Fruit fly (Drosophila melanogaster) whole organism, prepupa: Measurements from ENCODE around the gene ninaC.

Experiments
- Blimp-1 ChIP-seq: fragments of 200-800 bp; sonication (Bioruptor generic); optimal IDR thresholded peaks from 3 replicates; lab custom pipeline; 2017; ENCODE audit warnings: missing biosample characterization, missing genetic modification characterization, mild to moderate bottlenecking, moderate library complexity, missing genetic modification reagents
- CG10631 ChIP-seq: fragments of 200-800 bp; sonication (Bioruptor generic); optimal IDR thresholded peaks from 2 replicates; lab custom pipeline; 2016; ENCODE audit warnings: missing biosample characterization, missing genetic modification characterization
- CG10669 ChIP-seq: fragments of 200-800 bp; sonication (Bioruptor generic); optimal IDR thresholded peaks from 3 replicates; lab custom pipeline; 2018; ENCODE audit warnings: missing biosample characterization, mild to moderate bottlenecking, missing genetic modification characterization, moderate library complexity
- CG11294 ChIP-seq: fragments of 200-800 bp; sonication (Bioruptor generic); IDR thresholded peaks from 2 replicates; pipeline ENCODE4 v1.3.6; 2022; ENCODE audit warnings: missing biosample characterization, missing genetic modification characterization
- CG15336 ChIP-seq: fragments of 200-800 bp; sonication (Bioruptor generic); IDR thresholded peaks from 2 replicates; pipeline ENCODE4 v1.3.6; 2022; ENCODE audit warnings: missing biosample characterization, missing genetic modification characterization
- CG1621 ChIP-seq: fragments of 200-800 bp; sonication (Bioruptor generic); optimal IDR thresholded peaks from 3 replicates; lab custom pipeline; 2018; ENCODE audit warnings: missing biosample characterization, mild to moderate bottlenecking, missing genetic modification characterization
- CG16779 ChIP-seq: fragments of 200-800 bp; sonication (Bioruptor generic); optimal IDR thresholded peaks from 3 replicates; lab custom pipeline; 2017; ENCODE audit warnings: missing biosample characterization, mild to moderate bottlenecking, missing genetic modification characterization
- CG3032 ChIP-seq: fragments of 200-800 bp; optimal IDR thresholded peaks from 2 replicates; lab custom pipeline; 2019; ENCODE audit warnings: missing biosample characterization, mild to moderate bottlenecking, missing genetic modification characterization, moderate library complexity
- CG31627 ChIP-seq: fragments of 200-800 bp; sonication (Bioruptor generic); optimal IDR thresholded peaks from 3 replicates; lab custom pipeline; 2016; ENCODE audit warnings: missing biosample characterization, missing genetic modification characterization
- CG32006 ChIP-seq: fragments of 200-800 bp; sonication (Bioruptor generic); optimal IDR thresholded peaks from 3 replicates; lab custom pipeline; 2017; ENCODE audit warnings: missing biosample characterization, mild to moderate bottlenecking, missing genetic modification characterization
- CG34406 ChIP-seq: fragments of 200-800 bp; sonication (Bioruptor generic); optimal IDR thresholded peaks from 3 replicates; lab custom pipeline; 2016; ENCODE audit warnings: missing biosample characterization, missing genetic modification characterization
- CG4318 ChIP-seq: fragments of 200-800 bp; sonication (Bioruptor generic); optimal IDR thresholded peaks from 3 replicates; lab custom pipeline; 2017; ENCODE audit warnings: missing biosample characterization, mild to moderate bottlenecking, missing genetic modification characterization
- CG6808 ChIP-seq: fragments of 200-800 bp; sonication (Bioruptor generic); optimal IDR thresholded peaks from 3 replicates; lab custom pipeline; 2017; ENCODE audit warnings: missing biosample characterization, missing genetic modification characterization, mild to moderate bottlenecking, moderate library complexity, missing genetic modification reagents
- CG6854 ChIP-seq: fragments of 200-800 bp; sonication (Bioruptor generic); optimal IDR thresholded peaks from 2 replicates; lab custom pipeline; 2017; ENCODE audit warnings: missing biosample characterization, mild to moderate bottlenecking, missing genetic modification characterization
- CG7368 ChIP-seq: fragments of 200-800 bp; sonication (Bioruptor generic); optimal IDR thresholded peaks from 3 replicates; lab custom pipeline; 2016; ENCODE audit warnings: missing biosample characterization, missing genetic modification characterization
- CG8119 ChIP-seq: fragments of 200-800 bp; sonication (Bioruptor generic); IDR thresholded peaks from 3 replicates; pipeline ENCODE4 v1.3.6; 2022; ENCODE audit warnings: missing biosample characterization, missing genetic modification characterization
- CG8319 ChIP-seq: fragments of 200-800 bp; sonication (Bioruptor generic); optimal IDR thresholded peaks from 3 replicates; lab custom pipeline; 2016; ENCODE audit warnings: missing biosample characterization, missing genetic modification characterization
- CG8632 ChIP-seq: fragments of 200-800 bp; sonication (Bioruptor generic); optimal IDR thresholded peaks from 3 replicates; lab custom pipeline; 2016; ENCODE audit warnings: missing biosample characterization, missing genetic modification characterization
- CG9139 ChIP-seq: fragments of 200-800 bp; sonication (Bioruptor generic); optimal IDR thresholded peaks from 3 replicates; lab custom pipeline; 2017; ENCODE audit warnings: missing biosample characterization, mild to moderate bottlenecking, missing genetic modification characterization
- Eip75B ChIP-seq: fragments of 200-800 bp; sonication (Bioruptor generic); optimal IDR thresholded peaks from 3 replicates; lab custom pipeline; 2016; ENCODE audit warnings: missing biosample characterization, missing genetic modification characterization
- Eip78C ChIP-seq: fragments of 200-800 bp; sonication (Bioruptor generic); peaks from one replicate; lab custom pipeline; 2016; ENCODE audit warnings: missing biosample characterization, missing genetic modification characterization
- Eip93F ChIP-seq: fragments of 200-800 bp; sonication (Bioruptor generic); optimal IDR thresholded peaks from 2 replicates; lab custom pipeline; 2016; ENCODE audit warnings: missing biosample characterization, mild to moderate bottlenecking, missing genetic modification characterization
- Ets21C ChIP-seq: fragments of 200-800 bp; sonication (Bioruptor generic); optimal IDR thresholded peaks from 3 replicates; lab custom pipeline; 2016; ENCODE audit warnings: missing biosample characterization, missing genetic modification characterization
- Ets96B ChIP-seq: fragments of 200-800 bp; optimal IDR thresholded peaks from 2 replicates; lab custom pipeline; 2019; ENCODE audit warnings: missing biosample characterization, mild to moderate bottlenecking, missing genetic modification characterization, moderate library complexity
- Gug ChIP-seq: fragments of 200-800 bp; sonication (Bioruptor generic); IDR thresholded peaks from 2 replicates; pipeline ENCODE4 v1.3.6; 2022; ENCODE audit warnings: missing biosample characterization, missing genetic modification characterization
- Hr38 ChIP-seq: sonication (Bioruptor generic); optimal IDR thresholded peaks from 2 replicates; lab custom pipeline; 2016; ENCODE audit warnings: missing biosample characterization, missing genetic modification characterization
- Hr4 ChIP-seq: fragments of 200-800 bp; sonication (Bioruptor generic); optimal IDR thresholded peaks from 3 replicates; lab custom pipeline; 2016; ENCODE audit warnings: missing biosample characterization, missing genetic modification characterization
- Lpt ChIP-seq: fragments of 200-800 bp; sonication (Bioruptor generic); optimal IDR thresholded peaks from 3 replicates; lab custom pipeline; 2016; ENCODE audit warnings: missing biosample characterization, missing genetic modification characterization
- Met ChIP-seq: fragments of 200-800 bp; sonication (Bioruptor generic); optimal IDR thresholded peaks from 3 replicates; lab custom pipeline; 2016; ENCODE audit warnings: missing biosample characterization, missing genetic modification characterization
- OdsH ChIP-seq: fragments of 200-800 bp; sonication (Bioruptor generic); optimal IDR thresholded peaks from 3 replicates; lab custom pipeline; 2016; ENCODE audit warnings: missing biosample characterization, missing genetic modification characterization
- Smox ChIP-seq: fragments of 200-800 bp; sonication (Bioruptor generic); optimal IDR thresholded peaks from 3 replicates; lab custom pipeline; 2016; ENCODE audit warnings: missing biosample characterization, missing genetic modification characterization
- Sox102F ChIP-seq: fragments of 200-800 bp; sonication (Bioruptor generic); optimal IDR thresholded peaks from 2 replicates; lab custom pipeline; 2016; ENCODE audit warnings: missing biosample characterization, mild to moderate bottlenecking, missing genetic modification characterization
- Sox14 ChIP-seq: fragments of 200-800 bp; sonication (Bioruptor generic); optimal IDR thresholded peaks from 3 replicates; lab custom pipeline; 2016; ENCODE audit warnings: missing biosample characterization, missing genetic modification characterization
- Sox15 ChIP-seq: fragments of 200-800 bp; sonication (Bioruptor generic); optimal IDR thresholded peaks from 3 replicates; lab custom pipeline; 2016; ENCODE audit warnings: missing biosample characterization, missing genetic modification characterization
- achi ChIP-seq: fragments of 200-800 bp; sonication (Bioruptor generic); optimal IDR thresholded peaks from 3 replicates; lab custom pipeline; 2016; ENCODE audit warnings: missing biosample characterization, missing genetic modification characterization
- cyc ChIP-seq: fragments of 200-800 bp; sonication (Bioruptor generic); optimal IDR thresholded peaks from 3 replicates; lab custom pipeline; 2016; ENCODE audit warnings: missing biosample characterization, missing genetic modification characterization
- dac ChIP-seq: fragments of 200-800 bp; sonication (Bioruptor generic); optimal IDR thresholded peaks from 2 replicates; lab custom pipeline; 2017; ENCODE audit warnings: missing biosample characterization, mild to moderate bottlenecking, missing genetic modification characterization
- dsx ChIP-seq: fragments of 200-800 bp; optimal IDR thresholded peaks from 3 replicates; lab custom pipeline; 2019; ENCODE audit warnings: missing biosample characterization, mild to moderate bottlenecking, missing genetic modification characterization, moderate library complexity; ENCODE audit not compliant: poor library complexity, severe bottlenecking
- eg ChIP-seq: fragments of 200-800 bp; sonication (Bioruptor generic); IDR thresholded peaks from 3 replicates; pipeline ENCODE4 v1.3.6; 2022; ENCODE audit warnings: missing biosample characterization, missing genetic modification characterization
- esn ChIP-seq: fragments of 200-800 bp; sonication (Bioruptor generic); optimal IDR thresholded peaks from 2 replicates; lab custom pipeline; 2016; ENCODE audit warnings: missing biosample characterization, mild to moderate bottlenecking, missing genetic modification characterization, moderate library complexity
- fd59A ChIP-seq: fragments of 200-800 bp; sonication (Bioruptor generic); optimal IDR thresholded peaks from 2 replicates; lab custom pipeline; 2017; ENCODE audit warnings: missing biosample characterization, mild to moderate bottlenecking, missing genetic modification characterization, missing genetic modification reagents
- fd85E ChIP-seq: fragments of 200-800 bp; sonication (Bioruptor generic); optimal IDR thresholded peaks from 3 replicates; lab custom pipeline; 2016; ENCODE audit warnings: missing biosample characterization, missing genetic modification characterization
- net ChIP-seq: fragments of 200-800 bp; sonication (Bioruptor generic); optimal IDR thresholded peaks from 3 replicates; lab custom pipeline; 2016; ENCODE audit warnings: missing biosample characterization, missing genetic modification characterization
- pdm3 ChIP-seq: fragments of 200-800 bp; sonication (Bioruptor generic); optimal IDR thresholded peaks from 3 replicates; lab custom pipeline; 2016; ENCODE audit warnings: missing biosample characterization, missing genetic modification characterization
- salr ChIP-seq, 2 experiments: fragments of 200-800 bp; sonication (Bioruptor generic); optimal IDR thresholded peaks; 3 replicates each; lab custom pipeline; 2016 to 2018; ENCODE audit warnings: missing biosample characterization in 2 of 2, missing genetic modification characterization in 2 of 2, mild to moderate bottlenecking in 1 of 2
- ss ChIP-seq, 2 experiments: fragments of 200-800 bp; sonication (Bioruptor generic); optimal IDR thresholded peaks; 2 replicates in 1 of 2; 3 replicates in 1 of 2; lab custom pipeline; 2017 to 2018; ENCODE audit warnings: mild to moderate bottlenecking in 2 of 2, missing biosample characterization in 2 of 2, missing genetic modification characterization in 2 of 2, moderate library complexity in 1 of 2
- svp ChIP-seq: fragments of 200-800 bp; sonication (Bioruptor generic); peaks from one replicate; lab custom pipeline; 2016; ENCODE audit warnings: missing biosample characterization, missing genetic modification characterization
- topi ChIP-seq: fragments of 200-800 bp; sonication (Bioruptor generic); optimal IDR thresholded peaks from 3 replicates; lab custom pipeline; 2016; ENCODE audit warnings: missing biosample characterization, missing genetic modification characterization
- vri ChIP-seq: fragments of 200-800 bp; sonication (Bioruptor generic); optimal IDR thresholded peaks from 3 replicates; lab custom pipeline; 2016; ENCODE audit warnings: missing biosample characterization, mild to moderate bottlenecking, missing genetic modification characterization

The ninaC gene

DNA sequence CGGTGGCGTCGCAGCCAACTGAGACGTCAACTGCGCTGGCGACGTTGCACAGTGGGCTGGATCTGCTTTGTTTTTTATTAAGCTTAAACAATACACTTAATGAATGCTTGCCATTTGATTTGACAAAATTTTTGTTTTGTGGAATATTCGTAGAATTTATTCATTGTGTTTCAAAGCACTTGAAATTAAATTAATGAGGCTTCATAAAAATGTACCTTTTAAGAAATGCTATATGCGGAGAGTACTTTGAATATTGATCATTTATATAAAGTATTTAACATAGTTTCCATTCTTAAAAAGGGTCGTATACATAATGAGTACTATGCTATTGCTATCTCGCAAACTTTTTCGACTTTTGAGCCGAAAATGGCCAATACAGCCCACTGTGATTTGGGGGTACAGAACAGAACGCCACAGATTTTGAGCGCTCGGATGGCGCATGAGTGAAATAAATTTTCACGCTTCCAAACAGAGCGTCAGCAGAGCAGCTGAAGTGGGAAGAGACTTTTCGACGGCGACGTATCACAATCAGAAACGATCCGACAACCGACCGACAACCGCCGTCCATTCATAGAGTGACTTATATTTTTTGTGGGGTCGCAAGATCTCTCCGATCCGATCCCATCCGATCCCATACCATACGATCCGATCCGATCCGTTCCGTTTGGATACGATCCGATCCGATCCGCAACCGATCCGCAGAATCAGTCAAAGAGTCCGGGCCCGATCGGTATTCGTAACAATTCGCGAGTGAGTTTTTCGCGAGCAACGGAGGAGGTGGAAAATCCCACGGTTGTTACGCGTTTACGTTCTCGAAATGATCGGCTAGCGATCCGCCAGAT is 44.1 kb upstream of the ninaC start, which contains the start of gene Wnt6 (continued):
- TF ChIP-seq Ets96B = peak; percentile 29

DNA sequence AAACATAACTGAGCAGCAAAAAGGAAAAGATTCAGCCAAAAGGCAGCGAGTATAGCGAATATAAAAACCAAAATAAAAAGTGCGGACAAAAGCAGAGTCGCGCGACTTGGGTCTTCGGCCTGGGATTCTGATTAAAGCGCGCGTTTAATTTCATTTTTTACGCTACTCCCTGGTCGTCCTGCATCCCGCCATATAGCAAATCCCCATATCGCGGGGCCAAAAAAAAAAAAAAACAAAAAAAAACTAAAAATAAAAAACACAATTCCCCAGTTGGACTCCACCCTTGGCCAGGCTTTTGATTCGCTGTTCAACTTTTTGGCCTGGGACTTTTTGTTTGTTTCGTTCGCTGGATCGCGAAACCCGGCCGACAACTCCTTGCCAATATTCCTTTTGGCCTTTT is 43.3 kb upstream of the ninaC start:
- TF ChIP-seq Smox (GFP tag; lab: Kevin White, UChicago) (peak; percentile 44), CG8632 (peak; percentile 51), CG8119 (GFP tag; lab: Robert Waterston, UW) (no peak), CG1621 (tag; lab: Kevin White, UChicago) (no peak), CG16779 (tag; lab: Kevin White, UChicago) (no peak), CG31627 (peak; percentile 23), Blimp-1 (GFP tag; lab: Kevin White, UChicago) (no peak), CG11294 (no peak), CG9139 (GFP tag; lab: Kevin White, UChicago) (peak; percentile 56), CG7368 (GFP tag; lab: Kevin White, UChicago) (no peak), ss (GFP tag; optimal IDR thresholded peaks at IDR 0.05; lab: Kevin White, UChicago) (peak; percentile 53 to 76), Eip93F (GFP tag; lab: Kevin White, UChicago) (peak; percentile 52), CG10631 (GFP tag; lab: Kevin White, UChicago) (no peak), salr (GFP tag; optimal IDR thresholded peaks at IDR 0.05; lab: Kevin White, UChicago) (no peak), Eip75B (GFP tag; lab: Kevin White, UChicago) (peak; percentile 26), CG32006 (GFP tag; lab: Kevin White, UChicago) (no peak), Sox15 (GFP tag; lab: Kevin White, UChicago) (no peak), CG6854 (GFP tag; lab: Kevin White, UChicago) (peak; percentile 61), dsx (peak; percentile 27), OdsH (GFP tag; lab: Kevin White, UChicago) (no peak), CG6808 (GFP tag; lab: Kevin White, UChicago) (peak; percentile 48), esn (GFP tag; lab: Kevin White, UChicago) (peak; percentile 34), Ets21C (GFP tag; lab: Kevin White, UChicago) (no peak), CG34406 (GFP tag; lab: Kevin White, UChicago) (peak; percentile 47), Gug (GFP tag; lab: Robert Waterston, UW) (no peak), Hr38 (GFP tag; lab: Kevin White, UChicago) (no peak), Lpt (GFP tag; lab: Kevin White, UChicago) (no peak), CG15336 (GFP tag; lab: Robert Waterston, UW) (no peak), net (GFP tag; lab: Kevin White, UChicago) (peak; percentile 51), fd59A (GFP tag; lab: Kevin White, UChicago) (no peak), CG8319 (GFP tag; lab: Kevin White, UChicago) (no peak), Sox14 (GFP tag; lab: Kevin White, UChicago) (no peak), topi (GFP tag; lab: Kevin White, UChicago) (peak; percentile 50), CG10669 (GFP tag; lab: Kevin White, UChicago) (no peak), dac (GFP tag; lab: Kevin White, UChicago) (no peak), eg (GFP tag; lab: Robert Waterston, UW) (no peak), vri (GFP tag; lab: Kevin White, UChicago) (peak; percentile 36), CG3032 (tag; lab: Kevin White, UChicago) (peak; percentile 14), cyc (peak; percentile 7), Hr4 (GFP tag; lab: Kevin White, UChicago) (no peak), Met (GFP tag; lab: Kevin White, UChicago) (peak; percentile 50), achi (GFP tag; lab: Kevin White, UChicago) (peak; percentile 27), svp (peak; percentile 72), fd85E (GFP tag; lab: Kevin White, UChicago) (no peak), pdm3 (peak; percentile 23), Sox102F (GFP tag; lab: Kevin White, UChicago) (peak; percentile 71), CG4318 (GFP tag; lab: Kevin White, UChicago) (no peak), Eip78C (GFP tag; lab: Kevin White, UChicago) (peak; percentile 81)
